Worm (Caenorhabditis elegans): ENCODE measurements around the gene Y51H4A.1.
"Not testable (repeated sequence)": the region's sequence is repeated elsewhere in the genome, so short reads cannot be mapped to it uniquely, and the experiment has no call there.

- not testable (repeated sequence) for TF ChIP-seq unc-62 (GFP tag; optimal IDR thresholded peaks at IDR 0.05); unc-120 (tag; optimal IDR thresholded peaks at IDR 0.05; ENCODE audit: poor library complexity, severe bottlenecking); ceh-43 (GFP tag; optimal IDR thresholded peaks at IDR 0.05); snpc-4 (tag; optimal IDR thresholded peaks at IDR 0.05); blmp-1 (tag; optimal IDR thresholded peaks at IDR 0.05); nhr-12 (tag; optimal IDR thresholded peaks at IDR 0.05)
Measured at ce11 chrIV:16480888-16481287, 3.8 kb upstream of the Y51H4A.1 start, which contains the start of gene Y51H4A.938.

Data from whole organism, mixed stage, embryonic.